Fruit fly (Drosophila melanogaster) Kc167 (cell line): ENCODE measurements around the gene CG8564.

Experiments
- Sin3A ChIP-seq: fragments of >200 bp; optimal IDR thresholded peaks from 2 replicates; lab custom pipeline; 2018; ENCODE audit warnings: missing external identifiers
- insv ChIP-seq: fragments of >200 bp; optimal IDR thresholded peaks from 3 replicates; lab custom pipeline; 2018; ENCODE audit warnings: missing external identifiers
- psq ChIP-seq: fragments of >200 bp; optimal IDR thresholded peaks from 2 replicates; lab custom pipeline; 2017; ENCODE audit warnings: missing external identifiers

DNA sequence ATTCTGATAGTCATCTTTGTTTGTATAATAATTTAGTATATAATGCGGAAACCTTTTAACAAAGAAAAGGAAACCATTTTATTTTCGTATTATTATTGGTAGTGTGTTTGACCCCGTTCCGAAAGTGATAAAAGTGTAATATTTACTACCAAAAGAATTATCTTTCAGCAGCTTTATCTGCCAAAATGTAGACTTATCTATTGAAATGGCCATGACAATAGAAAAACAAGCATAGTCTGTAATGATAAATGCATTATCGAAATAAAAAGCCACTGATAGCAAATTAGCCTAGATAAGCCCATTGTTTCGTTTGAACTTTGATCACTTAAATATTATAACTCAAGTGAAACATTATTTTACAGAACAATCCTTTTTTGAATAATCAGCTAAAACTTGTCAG is 11.6 kb downstream of the CG8564 start:
- TF ChIP-seq insv (lab: Kevin White, UChicago) (no peak), Sin3A (lab: Kevin White, UChicago) (no peak), psq (lab: Kevin White, UChicago) (no peak)
